Fruit fly (Drosophila melanogaster) whole organism, larva: ENCODE measurements around the gene scpr-B.

Source experiments
- noc ChIP-seq: fragments of 200-800 bp; sonication (Bioruptor generic); optimal IDR thresholded peaks from 3 replicates; lab custom pipeline; 2019; ENCODE audit warnings: missing biosample characterization, mild to moderate bottlenecking, missing genetic modification characterization, moderate library complexity

The scpr-B gene

dm6 chr3R:11209801-11210402 lies 30.9 kb downstream of the scpr-B start, which contains the start of the genes SdhC and Tctp:
TSS of gene SdhC (minus strand) at chr3R:11209849.
TSS of gene Tctp (plus strand) at chr3R:11210247.
- TF ChIP-seq noc (tag; lab: Kevin White, UChicago), result peak; percentile 63

- TF ChIP-seq noc (tag; lab: Kevin White, UChicago), result no peak
Measured at dm6 chr3R:11208766-11209331, 31.9 kb downstream of the scpr-B start.

- TF ChIP-seq noc (tag; lab: Kevin White, UChicago), result peak; percentile 94
Measured at dm6 chr3R:11200885-11201421, 39.8 kb downstream of the scpr-B start.

dm6 chr3R:11200042-11200884 lies 40.5 kb downstream of the scpr-B start:
- no peak for TF ChIP-seq noc (tag; lab: Kevin White, UChicago)

- TF ChIP-seq noc (tag; lab: Kevin White, UChicago), result peak; percentile 71
Measured at dm6 chr3R:11199227-11199835, 41.5 kb downstream of the scpr-B start.

- peak; percentile 34 for TF ChIP-seq noc (tag; lab: Kevin White, UChicago)
Measured at dm6 chr3R:11198062-11198472, 42.7 kb downstream of the scpr-B start.

- no peak for TF ChIP-seq noc (tag; lab: Kevin White, UChicago)
Measured at dm6 chr3R:11197389-11197716, 43.4 kb downstream of the scpr-B start, which contains the start of gene cu. TSS of gene cu (plus strand) at chr3R:11197592.

dm6 chr3R:11196648-11197388 lies 44.0 kb downstream of the scpr-B start:
- peak; percentile 98 for TF ChIP-seq noc (tag; lab: Kevin White, UChicago)

- no peak for TF ChIP-seq noc (tag; lab: Kevin White, UChicago)
Measured at dm6 chr3R:11195792-11196191, 45.0 kb downstream of the scpr-B start, which contains the start of gene CG18577. TSS of gene CG18577 (plus strand) at chr3R:11196092.
